Worm (Caenorhabditis elegans) whole organism, L3 larva: ENCODE data around the gene mboa-7.

Experiments
- ZK546.5 ChIP-seq: sonication (generic microtip); optimal IDR thresholded peaks from 2 replicates; lab custom pipeline; 2017; ENCODE audit warnings: missing biosample characterization, missing genetic modification characterization
- ama-1 ChIP-seq: fragments of 150-350 bp; optimal IDR thresholded peaks from 2 replicates; lab custom pipeline; 2018
- ceh-16 ChIP-seq: sonication (generic microtip); optimal IDR thresholded peaks from 2 replicates; lab custom pipeline; 2017; ENCODE audit warnings: missing biosample characterization, missing genetic modification characterization
- ceh-28 ChIP-seq: fragments of 150-350 bp; optimal IDR thresholded peaks from 2 replicates; lab custom pipeline; 2014; ENCODE audit warnings: missing biosample characterization, missing genetic modification reagents, missing genetic modification characterization
- ceh-82 ChIP-seq: fragments of 150-350 bp; optimal IDR thresholded peaks from 2 replicates; lab custom pipeline; 2014; ENCODE audit warnings: missing biosample characterization, missing genetic modification characterization
- ceh-9 ChIP-seq: sonication (generic microtip); optimal IDR thresholded peaks from 2 replicates; lab custom pipeline; 2018; ENCODE audit warnings: missing biosample characterization, missing genetic modification characterization
- daf-12 ChIP-seq: fragments of 150-350 bp; optimal IDR thresholded peaks from 2 replicates; lab custom pipeline; 2014; ENCODE audit warnings: missing biosample characterization, missing genetic modification reagents, missing genetic modification characterization
- egl-27 ChIP-seq: sonication (generic microtip); optimal IDR thresholded peaks from 4 replicates; lab custom pipeline; 2017; ENCODE audit warnings: missing biosample characterization, missing genetic modification reagents, missing genetic modification characterization
- egl-5 ChIP-seq: fragments of 150-350 bp; optimal IDR thresholded peaks from 2 replicates; lab custom pipeline; 2017; ENCODE audit warnings: missing biosample characterization, missing genetic modification reagents, missing genetic modification characterization, inconsistent platforms
- elt-1 ChIP-seq: fragments of 150-350 bp; optimal IDR thresholded peaks from 2 replicates; lab custom pipeline; 2014; ENCODE audit warnings: missing biosample characterization, missing genetic modification characterization
- elt-2 ChIP-seq: sonication (generic microtip); optimal IDR thresholded peaks from 2 replicates; lab custom pipeline; 2016; ENCODE audit warnings: missing genetic modification reagents, mild to moderate bottlenecking, missing genetic modification characterization, missing compliant biosample characterization
- elt-3 ChIP-seq, 3 experiments: fragments of 150-350 bp in 1 of 3; sonication (generic microtip) in 2 of 3; optimal IDR thresholded peaks; 2 replicates in 2 of 3; 4 replicates in 1 of 3; lab custom pipeline; 2014 to 2017; ENCODE audit warnings: missing biosample characterization in 3 of 3, missing genetic modification characterization in 3 of 3
- eor-1 ChIP-seq, 2 experiments: fragments of 150-350 bp; optimal IDR thresholded peaks; 2 replicates each; lab custom pipeline; 2014 to 2018; ENCODE audit warnings: missing biosample characterization in 2 of 2, missing genetic modification characterization in 2 of 2
- fkh-10 ChIP-seq: sonication (generic microtip); optimal IDR thresholded peaks from 2 replicates; lab custom pipeline; 2017; ENCODE audit warnings: missing biosample characterization, missing genetic modification reagents, missing genetic modification characterization
- fkh-2 ChIP-seq: fragments of 150-350 bp; optimal IDR thresholded peaks from 2 replicates; lab custom pipeline; 2014; ENCODE audit warnings: missing biosample characterization, missing genetic modification reagents, missing genetic modification characterization
- fos-1 ChIP-seq: fragments of 150-350 bp; optimal IDR thresholded peaks from 2 replicates; lab custom pipeline; 2014; ENCODE audit warnings: missing biosample characterization, missing genetic modification characterization
- hmg-11 ChIP-seq: sonication (generic microtip); optimal IDR thresholded peaks from 2 replicates; lab custom pipeline; 2016; ENCODE audit warnings: missing genetic modification characterization, missing compliant biosample characterization
- jun-1 ChIP-seq: fragments of 150-350 bp; optimal IDR thresholded peaks from 2 replicates; lab custom pipeline; 2014; ENCODE audit warnings: missing biosample characterization, missing genetic modification reagents, missing genetic modification characterization
- lin-15B ChIP-seq: fragments of 150-350 bp; optimal IDR thresholded peaks from 2 replicates; lab custom pipeline; 2014; ENCODE audit warnings: missing biosample characterization, missing genetic modification characterization
- lin-39 ChIP-seq: fragments of 150-350 bp; optimal IDR thresholded peaks from 2 replicates; lab custom pipeline; 2018; ENCODE audit warnings: missing biosample characterization, missing genetic modification reagents, missing genetic modification characterization
- lsy-12 ChIP-seq: sonication (generic microtip); optimal IDR thresholded peaks from 2 replicates; lab custom pipeline; 2016; ENCODE audit warnings: mild to moderate bottlenecking, missing genetic modification characterization, missing compliant biosample characterization
- mdl-1 ChIP-seq: fragments of 150-350 bp; optimal IDR thresholded peaks from 2 replicates; lab custom pipeline; 2014; ENCODE audit warnings: missing biosample characterization, missing genetic modification characterization
- mml-1 ChIP-seq: fragments of 150-350 bp; sonication (generic microtip); optimal IDR thresholded peaks from 3 replicates; lab custom pipeline; 2014; ENCODE audit warnings: missing biosample characterization, missing genetic modification characterization
- nfya-1 ChIP-seq: sonication (generic microtip); optimal IDR thresholded peaks from 2 replicates; lab custom pipeline; 2017; ENCODE audit warnings: missing genetic modification characterization, mild to moderate bottlenecking, missing compliant biosample characterization, antibody characterized with exemption, moderate library complexity; ENCODE audit not compliant: insufficient read depth
- nhr-11 ChIP-seq: fragments of 150-350 bp; optimal IDR thresholded peaks from 2 replicates; lab custom pipeline; 2014; ENCODE audit warnings: missing biosample characterization, missing genetic modification characterization
- nhr-12 ChIP-seq: fragments of 150-350 bp; optimal IDR thresholded peaks from 2 replicates; lab custom pipeline; 2014; ENCODE audit warnings: missing biosample characterization, missing genetic modification characterization
- nhr-23 ChIP-seq: fragments of 150-350 bp; optimal IDR thresholded peaks from 2 replicates; lab custom pipeline; 2014; ENCODE audit warnings: missing biosample characterization, missing genetic modification reagents, missing genetic modification characterization
- nhr-237 ChIP-seq: fragments of 150-350 bp; optimal IDR thresholded peaks from 2 replicates; lab custom pipeline; 2014; ENCODE audit warnings: missing biosample characterization, missing genetic modification characterization
- nhr-25 ChIP-seq: sonication (generic microtip); optimal IDR thresholded peaks from 2 replicates; lab custom pipeline; 2017; ENCODE audit warnings: missing biosample characterization, missing genetic modification characterization
- nhr-28 ChIP-seq: fragments of 150-350 bp; optimal IDR thresholded peaks from 2 replicates; lab custom pipeline; 2014; ENCODE audit warnings: missing biosample characterization, missing genetic modification characterization
- nhr-43 ChIP-seq: sonication (generic microtip); optimal IDR thresholded peaks from 2 replicates; lab custom pipeline; 2016; ENCODE audit warnings: mild to moderate bottlenecking, missing genetic modification characterization, missing compliant biosample characterization; ENCODE audit not compliant: poor library complexity, severe bottlenecking
- nhr-67 ChIP-seq: fragments of 150-350 bp; optimal IDR thresholded peaks from 2 replicates; lab custom pipeline; 2014; ENCODE audit warnings: missing biosample characterization, missing genetic modification characterization
- nhr-76 ChIP-seq: fragments of 150-350 bp; sonication (generic microtip); optimal IDR thresholded peaks from 5 replicates; lab custom pipeline; 2014; ENCODE audit warnings: missing biosample characterization, missing genetic modification characterization
- nhr-77 ChIP-seq: fragments of 150-350 bp; optimal IDR thresholded peaks from 2 replicates; lab custom pipeline; 2014; ENCODE audit warnings: missing biosample characterization, missing genetic modification characterization
- pha-4 ChIP-seq: fragments of 150-350 bp; optimal IDR thresholded peaks from 2 replicates; lab custom pipeline; 2014; ENCODE audit warnings: missing biosample characterization, missing genetic modification reagents, missing genetic modification characterization
- pqm-1 ChIP-seq: fragments of 150-350 bp; optimal IDR thresholded peaks from 2 replicates; lab custom pipeline; 2017; ENCODE audit warnings: missing biosample characterization, missing genetic modification characterization, inconsistent platforms
- sea-2 ChIP-seq: fragments of 150-350 bp; sonication (generic microtip); optimal IDR thresholded peaks from 4 replicates; lab custom pipeline; 2014; ENCODE audit warnings: missing biosample characterization, missing genetic modification reagents, missing genetic modification characterization
- skn-1 ChIP-seq: fragments of 150-350 bp; optimal IDR thresholded peaks from 2 replicates; lab custom pipeline; 2014; ENCODE audit warnings: missing biosample characterization, missing genetic modification characterization
- snpc-4 ChIP-seq: fragments of 150-350 bp; optimal IDR thresholded peaks from 2 replicates; lab custom pipeline; 2014; ENCODE audit warnings: missing biosample characterization, missing genetic modification characterization
- tbx-2 ChIP-seq: sonication (generic microtip); optimal IDR thresholded peaks from 2 replicates; lab custom pipeline; 2016; ENCODE audit warnings: mild to moderate bottlenecking, missing genetic modification characterization, missing compliant biosample characterization
- unc-39 ChIP-seq: sonication (generic microtip); optimal IDR thresholded peaks from 4 replicates; lab custom pipeline; 2017; ENCODE audit warnings: missing biosample characterization, missing genetic modification characterization
- unc-62 ChIP-seq: fragments of 150-350 bp; sonication (generic microtip); optimal IDR thresholded peaks from 4 replicates; lab custom pipeline; 2014; ENCODE audit warnings: missing biosample characterization, missing genetic modification reagents, missing genetic modification characterization
- ztf-11 ChIP-seq: fragments of 150-350 bp; optimal IDR thresholded peaks from 2 replicates; lab custom pipeline; 2014; ENCODE audit warnings: missing biosample characterization, missing genetic modification characterization
- ztf-4 ChIP-seq: fragments of 150-350 bp; optimal IDR thresholded peaks from 2 replicates; lab custom pipeline; 2014; ENCODE audit warnings: missing biosample characterization, missing genetic modification characterization

The mboa-7 gene

ce11 chrX:10524483-10524948 lies at the start of gene mboa-7, which contains the start of gene git-1:
mboa-7 (minus strand) TSS chrX:10524565.
git-1 (plus strand) TSS chrX:10524898.
- peak; percentile 42 for TF ChIP-seq ceh-28
- TF ChIP-seq fkh-2 (tag; lab: Kevin White, UChicago) = no peak
- no peak for TF ChIP-seq unc-62 (GFP tag; lab: Kevin White, UChicago)
- no peak for TF ChIP-seq elt-2
- peak; percentile 82 for TF ChIP-seq lin-39 (tag; lab: Kevin White, UChicago)
- no peak for TF ChIP-seq ceh-9
- TF ChIP-seq lin-15B (tag; lab: Kevin White, UChicago) = peak; percentile 35
- TF ChIP-seq snpc-4 (tag; lab: Kevin White, UChicago) = peak; percentile 68
- TF ChIP-seq egl-5 (tag; lab: Kevin White, UChicago) = no peak
- peak; percentile 18 for TF ChIP-seq nhr-23 (tag; lab: Kevin White, UChicago)
- peak; percentile 0 for TF ChIP-seq lsy-12 (tag; lab: Kevin White, UChicago)
- TF ChIP-seq tbx-2 (tag; lab: Kevin White, UChicago) = no peak
- TF ChIP-seq nhr-25 (tag; lab: Kevin White, UChicago) = peak; percentile 92
- TF ChIP-seq nhr-12 = no peak
- no peak for TF ChIP-seq nhr-11 (tag; lab: Kevin White, UChicago)
- peak; percentile 55 for TF ChIP-seq nfya-1 (tag; lab: Kevin White, UChicago)
- TF ChIP-seq egl-27 (tag; lab: Kevin White, UChicago) = no peak
- no peak for TF ChIP-seq sea-2
- TF ChIP-seq jun-1 (tag; lab: Kevin White, UChicago) = peak; percentile 49
- TF ChIP-seq nhr-77 = no peak
- TF ChIP-seq pha-4 (tag; lab: Kevin White, UChicago) = peak; percentile 52
- TF ChIP-seq nhr-43 = peak; percentile 63

- TF ChIP-seq elt-1 (no peak), snpc-4 (tag; lab: Kevin White, UChicago) (no peak), mdl-1 (no peak), elt-3 (tag; optimal IDR thresholded peaks at IDR 0.05; lab: Kevin White, UChicago) (no peak), ceh-28 (no peak), jun-1 (tag; lab: Kevin White, UChicago) (no peak), pha-4 (tag; lab: Kevin White, UChicago) (no peak), ZK546.5 (tag; lab: Kevin White, UChicago) (no peak), fos-1 (tag; lab: Kevin White, UChicago) (no peak), nhr-25 (tag; lab: Kevin White, UChicago) (no peak), fkh-10 (GFP tag; lab: Kevin White, UChicago) (no peak), lin-39 (tag; lab: Kevin White, UChicago) (no peak), skn-1 (tag; lab: Kevin White, UChicago) (no peak), nhr-12 (no peak), lin-15B (tag; lab: Kevin White, UChicago) (no peak), nhr-67 (tag; lab: Kevin White, UChicago) (no peak)
- TF ChIP-seq, all 47 proteins: peak for 0
Observed at ce11 chrX:10569185-10569584, 44.8 kb upstream of the mboa-7 start, which contains the start of gene bet-2. bet-2 (plus strand) TSS chrX:10569273.

- TF ChIP-seq skn-1 (tag; lab: Kevin White, UChicago) (peak; percentile 78), pqm-1 (tag; lab: Kevin White, UChicago) (peak; percentile 73), elt-2 (peak; percentile 91), elt-3 (tag; optimal IDR thresholded peaks at IDR 0.05; lab: Kevin White, UChicago) (peak in 1 of 3 experiments; percentile 59), pha-4 (tag; lab: Kevin White, UChicago) (peak; percentile 98), fos-1 (tag; lab: Kevin White, UChicago) (peak; percentile 39), snpc-4 (tag; lab: Kevin White, UChicago) (peak; percentile 80), ceh-16 (tag; lab: Kevin White, UChicago) (no peak), elt-1 (peak; percentile 80), ceh-82 (peak; percentile 86), nhr-11 (tag; lab: Kevin White, UChicago) (peak; percentile 72), nhr-23 (tag; lab: Kevin White, UChicago) (peak; percentile 94), mdl-1 (peak; percentile 96), ztf-11 (tag; lab: Kevin White, UChicago) (peak; percentile 31), nhr-77 (peak; percentile 71), ama-1 (peak; percentile 79), nhr-12 (no peak), daf-12 (peak; percentile 13), ztf-4 (no peak), egl-27 (tag; lab: Kevin White, UChicago) (peak; percentile 63), fkh-10 (GFP tag; lab: Kevin White, UChicago) (peak; percentile 80), nhr-237 (tag; lab: Kevin White, UChicago) (no peak), nhr-76 (tag; lab: Kevin White, UChicago) (no peak), eor-1 (tag; optimal IDR thresholded peaks at IDR 0.05; lab: Kevin White, UChicago) (peak in 1 of 2 experiments; percentile 43), hmg-11 (tag; lab: Kevin White, UChicago) (peak; percentile 100), nfya-1 (tag; lab: Kevin White, UChicago) (peak; percentile 94), nhr-28 (tag; lab: Kevin White, UChicago) (no peak), unc-39 (no peak), tbx-2 (tag; lab: Kevin White, UChicago) (peak; percentile 94), unc-62 (GFP tag; lab: Kevin White, UChicago) (peak; percentile 61), egl-5 (tag; lab: Kevin White, UChicago) (peak; percentile 86), lin-39 (tag; lab: Kevin White, UChicago) (peak; percentile 93), ceh-28 (peak; percentile 98), mml-1 (no peak)
Observed at ce11 chrX:10568385-10569149, 44.2 kb upstream of the mboa-7 start.
